Worm (Caenorhabditis elegans) whole organism, young adult: ENCODE measurements around the gene npp-18.

Experiments
- Y53G8AR.9 ChIP-seq: fragments of 200-800 bp; sonication (Bioruptor generic); conservative IDR thresholded peaks from 2 replicates; pipeline ENCODE4 v1.3.6; 2022; ENCODE audit warnings: missing genetic modification reagents, missing genetic modification characterization, missing compliant biosample characterization
- mxl-1 ChIP-seq: sonication (generic microtip); optimal IDR thresholded peaks from 2 replicates; lab custom pipeline; 2016; ENCODE audit warnings: missing genetic modification characterization, missing compliant biosample characterization
- repo-1 ChIP-seq: sonication (generic microtip); optimal IDR thresholded peaks from 2 replicates; lab custom pipeline; 2017; ENCODE audit warnings: mild to moderate bottlenecking, missing genetic modification characterization, missing compliant biosample characterization

DNA sequence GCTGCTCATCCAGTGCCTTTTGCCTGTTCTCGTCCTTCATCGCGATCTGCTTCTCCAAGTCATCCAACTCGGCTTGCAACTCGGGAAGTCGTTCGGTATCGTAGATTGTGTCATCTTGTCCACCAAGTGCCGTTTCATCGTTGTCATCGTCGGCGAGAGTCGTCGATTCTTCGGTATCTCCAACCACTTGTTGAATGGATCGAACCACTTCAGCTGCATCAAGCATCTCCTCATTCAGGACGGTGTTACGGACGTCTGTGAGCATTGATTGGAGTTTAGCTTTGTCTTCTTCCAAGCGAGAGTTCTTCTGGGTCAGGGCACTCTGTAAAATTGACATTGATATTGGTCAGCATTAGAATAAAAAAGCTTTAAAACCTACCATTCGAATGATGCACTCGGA lies 8.9 kb downstream of the npp-18 start:
- TF ChIP-seq Y53G8AR.9 (GFP tag; lab: Robert Waterston, UW) (no peak), mxl-1 (no peak), repo-1 (no peak)
